Worm (Caenorhabditis elegans) whole organism, midembryonic: ENCODE measurements around the gene ech-5.

Experiments used
- T22C8.4 ChIP-seq: fragments of 200-800 bp; sonication (Bioruptor generic); IDR thresholded peaks from 2 replicates; pipeline ENCODE4 v1.3.6; 2022; ENCODE audit warnings: missing genetic modification characterization, missing compliant biosample characterization
- cog-1 ChIP-seq: sonication (generic microtip); optimal IDR thresholded peaks from 2 replicates; lab custom pipeline; 2016; ENCODE audit warnings: missing genetic modification characterization, missing compliant biosample characterization
- flt-1 ChIP-seq: fragments of 200-800 bp; sonication (Bioruptor generic); IDR thresholded peaks from 2 replicates; pipeline ENCODE4 v1.3.6; 2022; ENCODE audit warnings: missing genetic modification characterization, missing compliant biosample characterization
- tab-1 ChIP-seq: fragments of 200-800 bp; sonication (Bioruptor generic); IDR thresholded peaks from 2 replicates; pipeline ENCODE4 v1.3.6; 2022; ENCODE audit warnings: missing genetic modification characterization, missing compliant biosample characterization

DNA sequence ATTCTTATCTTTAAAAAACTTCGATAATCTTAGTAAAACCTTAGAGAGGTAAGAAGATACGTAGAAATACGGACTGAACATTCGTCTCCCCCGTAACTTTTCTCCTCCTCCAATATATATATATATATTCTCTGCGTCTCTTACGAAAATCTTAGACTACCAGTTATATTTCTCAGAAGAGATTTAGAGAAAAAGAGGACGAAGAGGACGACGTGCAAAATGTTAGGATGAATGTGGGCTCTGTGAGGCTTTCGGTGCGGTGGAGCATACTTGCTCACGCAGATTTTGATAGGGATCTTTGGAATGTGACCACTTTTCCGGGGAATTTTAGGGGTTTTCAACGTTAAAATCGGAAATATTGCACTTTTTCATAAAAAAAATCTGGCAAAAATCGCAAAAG, 31.6 kb downstream of the ech-5 start:
- TF ChIP-seq flt-1 (no peak), tab-1 (GFP tag; lab: Robert Waterston, UW) (no peak), T22C8.4 (GFP tag; lab: Robert Waterston, UW) (no peak), cog-1 (tag; lab: Kevin White, UChicago) (peak; percentile 67)
